Worm (Caenorhabditis elegans) whole organism, mixed stage, embryonic: ENCODE results near the gene T23F11.11.

Experiments used
- M03D4.4 ChIP-seq: sonication (generic microtip); optimal IDR thresholded peaks from 2 replicates; lab custom pipeline; 2017; ENCODE audit warnings: mild to moderate bottlenecking, missing genetic modification characterization, missing compliant biosample characterization
- elt-1 ChIP-seq: sonication (generic microtip); optimal IDR thresholded peaks from 2 replicates; lab custom pipeline; 2017; ENCODE audit warnings: missing genetic modification characterization, mild to moderate bottlenecking, missing compliant biosample characterization, antibody characterized with exemption, moderate library complexity, borderline replicate concordance; ENCODE audit not compliant: insufficient read depth
- elt-3 ChIP-seq: fragments of 150-350 bp; optimal IDR thresholded peaks from 2 replicates; lab custom pipeline; 2014; ENCODE audit warnings: missing biosample characterization, missing genetic modification characterization
- mls-2 ChIP-seq: sonication (generic microtip); optimal IDR thresholded peaks from 2 replicates; lab custom pipeline; 2016; ENCODE audit warnings: mild to moderate bottlenecking, missing genetic modification characterization, moderate library complexity, missing compliant biosample characterization
- nhr-237 ChIP-seq: fragments of 150-350 bp; optimal IDR thresholded peaks from 2 replicates; lab custom pipeline; 2014; ENCODE audit warnings: missing biosample characterization, missing genetic modification characterization
- tbx-8 ChIP-seq: fragments of 200-800 bp; sonication (Bioruptor generic); optimal IDR thresholded peaks from 2 replicates; lab custom pipeline; 2018; ENCODE audit warnings: mild to moderate bottlenecking, missing genetic modification characterization, moderate library complexity, missing compliant biosample characterization
- unc-62 ChIP-seq: fragments of 150-350 bp; optimal IDR thresholded peaks from 2 replicates; lab custom pipeline; 2014; ENCODE audit warnings: missing biosample characterization, missing genetic modification reagents, missing genetic modification characterization

- no peak for TF ChIP-seq mls-2
- TF ChIP-seq tbx-8 (GFP tag; lab: Kevin White, UChicago): no peak
- TF ChIP-seq elt-1: no peak
- TF ChIP-seq unc-62 (GFP tag; lab: Kevin White, UChicago): no peak
- TF ChIP-seq elt-3: no peak
- TF ChIP-seq nhr-237 (tag; lab: Kevin White, UChicago): no peak
- TF ChIP-seq M03D4.4 (tag; lab: Kevin White, UChicago): no peak
These were observed 36.4 kb downstream of the T23F11.11 start, which contains the start of gene clec-153 for ce11 chrIII:4634947-4635346.
